Fruit fly (Drosophila melanogaster): ENCODE results near the gene CG13066.
A peak's percentile ranks its signal among the peaks of the same experiment; 100 is the strongest.

Gene CG13066

dm6 chr3L:16252255-16252654 is 20.5 kb upstream of the CG13066 start, which contains the start of gene CG13055:
CG13055 (minus strand) TSS chr3L:16252355.
- TF ChIP-seq Mrtf (GFP tag; IDR thresholded peaks at IDR 0.05) (no peak), Doc3 (GFP tag; IDR thresholded peaks at IDR 0.05; ENCODE audit: partially characterized antibody) (no peak), Dref (GFP tag; IDR thresholded peaks at IDR 0.05) (peak; percentile 22; the same call in 1 of the 2 replicates), CTCF (GFP tag; optimal IDR thresholded peaks at IDR 0.05) (peak; percentile 62), Deaf1 (tag; optimal IDR thresholded peaks at IDR 0.05) (peak; percentile 51), grn (GFP tag; optimal IDR thresholded peaks at IDR 0.05) (no peak), CG18619 (GFP tag; optimal IDR thresholded peaks at IDR 0.05) (no peak), crol (GFP tag; IDR thresholded peaks at IDR 0.05) (0 out of 2 replicates have a peak, but pooled peaks have one; percentile 46), al (GFP tag; IDR thresholded peaks at IDR 0.05) (no peak), amos (GFP tag; IDR thresholded peaks at IDR 0.05; ENCODE audit: partially characterized antibody) (peak; percentile 5; the same call in 1 of the 2 replicates), Oaz (GFP tag; IDR thresholded peaks at IDR 0.05) (0 out of 2 replicates have a peak, but pooled peaks have one; percentile 11), CG10366 (GFP tag; IDR thresholded peaks at IDR 0.05) (no peak), pan (optimal IDR thresholded peaks at IDR 0.05) (no peak), pan (GFP tag; optimal IDR thresholded peaks at IDR 0.05 in 1 of 2, IDR thresholded peaks at IDR 0.05 in 1 of 2) (no peak), Chrac-16 (GFP tag; optimal IDR thresholded peaks at IDR 0.05) (no peak), cad (GFP tag; optimal IDR thresholded peaks at IDR 0.05) (no peak), Trl (optimal IDR thresholded peaks at IDR 0.05) (peak; percentile 24 to 49), Trl (GFP tag; optimal IDR thresholded peaks at IDR 0.05) (no peak), CG13894 (tag; optimal IDR thresholded peaks at IDR 0.05) (no peak)

dm6 chr3L:16257118-16257627 is 15.5 kb upstream of the CG13066 start, which contains the start of gene CG13054:
CG13054 (minus strand) TSS chr3L:16257191.
- no peak for TF ChIP-seq Max (GFP tag; optimal IDR thresholded peaks at IDR 0.05)
- TF ChIP-seq NK7.1 (GFP tag; optimal IDR thresholded peaks at IDR 0.05), result no peak
- TF ChIP-seq ase (GFP tag; IDR thresholded peaks at IDR 0.05), result no peak
- TF ChIP-seq HLH4C (GFP tag; IDR thresholded peaks at IDR 0.05; ENCODE audit: partially characterized antibody), result 0 out of 3 replicates have a peak, but pooled peaks have one; percentile 10
- TF ChIP-seq scrt (GFP tag; optimal IDR thresholded peaks at IDR 0.05), result peak; percentile 92
- TF ChIP-seq Ets65A (GFP tag), result peak; percentile 30
- TF ChIP-seq Bgb (GFP tag; IDR thresholded peaks at IDR 0.05; ENCODE audit: partially characterized antibody), result 0 out of 2 replicates have a peak, but pooled peaks have one; percentile 19
- no peak for TF ChIP-seq tna (GFP tag; IDR thresholded peaks at IDR 0.05; ENCODE audit: partially characterized antibody)
- TF ChIP-seq Dp (GFP tag; optimal IDR thresholded peaks at IDR 0.05), result no peak
- no peak for TF ChIP-seq CG10959 (GFP tag; IDR thresholded peaks at IDR 0.05)
- peak; percentile 97 for TF ChIP-seq Deaf1 (tag; optimal IDR thresholded peaks at IDR 0.05)
- TF ChIP-seq ewg (GFP tag; optimal IDR thresholded peaks at IDR 0.05), result no peak
- TF ChIP-seq ATbp (GFP tag; optimal IDR thresholded peaks at IDR 0.05), result no peak
- TF ChIP-seq CG3163 (GFP tag; optimal IDR thresholded peaks at IDR 0.05), result no peak
- no peak for TF ChIP-seq CG31224 (GFP tag; IDR thresholded peaks at IDR 0.05)
- no peak for TF ChIP-seq CG17568 (GFP tag; optimal IDR thresholded peaks at IDR 0.05)
- TF ChIP-seq Side (GFP tag; optimal IDR thresholded peaks at IDR 0.05), result no peak
- TF ChIP-seq CG16779 (GFP tag; IDR thresholded peaks at IDR 0.05), result no peak
- TF ChIP-seq Bteb2 (GFP tag; optimal IDR thresholded peaks at IDR 0.05), result no peak
- 0 out of 3 replicates have a peak, but pooled peaks have one; percentile 25 for TF ChIP-seq Dbx (GFP tag; IDR thresholded peaks at IDR 0.05)
- no peak for TF ChIP-seq Camta (GFP tag; optimal IDR thresholded peaks at IDR 0.05)
- TF ChIP-seq Doc2 (GFP tag; IDR thresholded peaks at IDR 0.05), result no peak

- TF ChIP-seq bsh (GFP tag; optimal IDR thresholded peaks at IDR 0.05), result peak in 1 of 2 experiments; percentile 55
- TF ChIP-seq fd96Cb (tag; optimal IDR thresholded peaks at IDR 0.05), result no peak
- TF ChIP-seq nom (GFP tag; optimal IDR thresholded peaks at IDR 0.05), result peak; percentile 37
Observed at dm6 chr3L:16259552-16259951, 13.2 kb upstream of the CG13066 start, which contains the start of gene CG13053. CG13053 (minus strand) TSS chr3L:16259722.
